Worm (Caenorhabditis elegans): ENCODE results near the gene bli-2.

- TF ChIP-seq W03F9.2 (tag; optimal IDR thresholded peaks at IDR 0.05) (peak; percentile 33), dao-5 (tag; optimal IDR thresholded peaks at IDR 0.05) (no peak)
These were observed 8.8 kb upstream of the bli-2 start, which contains the start of the genes ift-43 and mdt-26 for ce11 chrII:5660736-5661734.

Measured in whole organism, L4/young adult.